Worm (Caenorhabditis elegans) whole organism, late embryonic: Measurements from ENCODE around the gene sdz-5.

ENCODE experiments used
- ama-1 ChIP-seq: fragments of 150-350 bp; optimal IDR thresholded peaks from 2 replicates; lab custom pipeline; 2014
- ceh-9 ChIP-seq: sonication (generic microtip); optimal IDR thresholded peaks from 2 replicates; lab custom pipeline; 2016; ENCODE audit warnings: mild to moderate bottlenecking, missing genetic modification characterization, inconsistent platforms, missing compliant biosample characterization
- dve-1 ChIP-seq: sonication (generic microtip); optimal IDR thresholded peaks from 2 replicates; lab custom pipeline; 2017; ENCODE audit warnings: antibody characterized with exemption, mild to moderate bottlenecking, missing genetic modification characterization, missing compliant biosample characterization
- elt-2 ChIP-seq: sonication (generic microtip); optimal IDR thresholded peaks from 2 replicates; lab custom pipeline; 2016; ENCODE audit warnings: missing genetic modification reagents, missing genetic modification characterization, missing compliant biosample characterization
- fax-1 ChIP-seq: sonication (generic microtip); optimal IDR thresholded peaks from 2 replicates; lab custom pipeline; 2016; ENCODE audit warnings: missing genotype, missing genetic modification characterization, missing compliant biosample characterization
- lin-11 ChIP-seq: fragments of 200-800 bp; sonication (Bioruptor generic); optimal IDR thresholded peaks from 2 replicates; lab custom pipeline; 2018; ENCODE audit warnings: mild to moderate bottlenecking, missing genetic modification characterization, missing compliant biosample characterization
- nfya-1 ChIP-seq: sonication (generic microtip); optimal IDR thresholded peaks from 2 replicates; lab custom pipeline; 2017; ENCODE audit warnings: missing genetic modification characterization, mild to moderate bottlenecking, missing compliant biosample characterization, antibody characterized with exemption, moderate library complexity
- nhr-11 ChIP-seq: fragments of 150-350 bp; optimal IDR thresholded peaks from 2 replicates; lab custom pipeline; 2014; ENCODE audit warnings: missing biosample characterization, missing genetic modification characterization
- unc-86 ChIP-seq: sonication (generic microtip); optimal IDR thresholded peaks from 2 replicates; lab custom pipeline; 2016; ENCODE audit warnings: missing genetic modification characterization, missing compliant biosample characterization

DNA sequence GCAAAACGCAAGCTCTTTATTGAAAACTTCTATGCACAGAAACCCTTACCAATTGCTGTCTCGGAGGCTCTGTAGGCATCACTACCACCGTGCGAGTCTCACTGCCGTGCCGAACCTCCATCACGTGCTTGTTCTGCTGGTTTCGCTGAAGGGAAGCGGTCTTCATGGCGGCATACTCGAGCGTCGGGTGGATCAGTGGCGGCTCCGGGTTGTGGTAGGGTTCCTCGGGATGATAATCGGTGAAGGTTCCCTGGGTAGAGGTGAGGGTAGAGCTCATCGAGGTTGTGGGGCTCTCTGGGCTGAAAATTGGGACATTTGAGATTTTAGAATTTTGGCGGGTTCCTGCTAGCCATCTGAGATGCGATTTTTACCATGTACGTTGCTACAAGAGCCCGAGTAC, 44.3 kb downstream of the sdz-5 start:
- TF ChIP-seq unc-86 (tag; lab: Kevin White, UChicago) = no peak
- no peak for TF ChIP-seq dve-1 (tag; lab: Kevin White, UChicago)
- no peak for TF ChIP-seq ceh-9 (tag; lab: Kevin White, UChicago)
- TF ChIP-seq fax-1 (tag; lab: Kevin White, UChicago) = no peak
- TF ChIP-seq nhr-11 (tag; lab: Kevin White, UChicago) = no peak
- TF ChIP-seq nfya-1 = no peak
- TF ChIP-seq elt-2 (tag; lab: Kevin White, UChicago) = no peak
- no peak for TF ChIP-seq lin-11 (tag; lab: Kevin White, UChicago)
- no peak for TF ChIP-seq ama-1 (lab: Kevin White, UChicago)
